Worm (Caenorhabditis elegans): ENCODE data around the gene syx-16.

DNA sequence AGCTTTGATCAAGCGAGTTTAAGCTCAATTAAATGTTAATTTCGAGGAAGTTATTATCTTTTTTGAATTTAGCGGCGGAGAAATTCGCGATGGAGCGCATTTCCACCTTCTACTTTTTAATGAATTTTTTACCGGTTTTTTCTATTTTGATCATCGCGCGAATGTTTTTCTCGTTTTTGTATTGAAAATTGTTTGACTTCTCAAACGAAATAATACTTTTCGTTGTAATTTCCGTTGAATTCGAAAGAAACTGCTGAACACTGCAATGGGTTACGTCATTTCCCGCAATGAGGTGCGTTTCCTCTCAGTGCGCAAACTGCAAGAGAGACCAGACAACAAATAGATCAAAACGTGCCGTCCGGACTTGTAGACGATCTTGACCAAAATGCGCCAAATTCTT, 27.7 kb downstream of the syx-16 start:
- TF ChIP-seq B0310.2 (tag; optimal IDR thresholded peaks at IDR 0.05) (no peak), tbx-37 (GFP tag; conservative IDR thresholded peaks at IDR 0.05) (no peak), ama-1 (optimal IDR thresholded peaks at IDR 0.05) (no peak), hmg-4 (GFP tag; optimal IDR thresholded peaks at IDR 0.05) (no peak), hnd-1 (tag; optimal IDR thresholded peaks at IDR 0.05) (no peak), flt-1 (GFP tag; IDR thresholded peaks at IDR 0.05) (no peak), pes-1 (GFP tag; IDR thresholded peaks at IDR 0.05) (no peak), scrt-1 (GFP tag; IDR thresholded peaks at IDR 0.05) (no peak), hmbx-1 (tag; optimal IDR thresholded peaks at IDR 0.05) (no peak), ets-7 (tag; optimal IDR thresholded peaks at IDR 0.05) (no peak), aly-1 (tag; optimal IDR thresholded peaks at IDR 0.05) (no peak)

Measured in whole organism, early embryonic.